Fruit fly (Drosophila melanogaster) whole organism, adult: ENCODE measurements around the gene CG12105.
A peak's percentile ranks its signal among the peaks of the same experiment; 100 is the strongest.

Source experiments
- CG11617 ChIP-seq: fragments of 200-800 bp; sonication (Bioruptor generic); optimal IDR thresholded peaks from 2 replicates; lab custom pipeline; 2017; ENCODE audit warnings: mild to moderate bottlenecking, missing biosample characterization, missing genetic modification reagents, missing genetic modification characterization
- CG12768 ChIP-seq: fragments of 200-800 bp; sonication (Bioruptor generic); optimal IDR thresholded peaks from 2 replicates; lab custom pipeline; 2017; ENCODE audit warnings: missing biosample characterization, missing genetic modification characterization, mild to moderate bottlenecking, moderate library complexity, missing genetic modification reagents
- CG14711 ChIP-seq: fragments of 200-800 bp; sonication (Bioruptor generic); optimal IDR thresholded peaks from 2 replicates; lab custom pipeline; 2018; ENCODE audit warnings: missing biosample characterization, mild to moderate bottlenecking, missing genetic modification characterization, moderate library complexity
- CG1620 ChIP-seq: fragments of 200-800 bp; sonication (Bioruptor generic); optimal IDR thresholded peaks from 2 replicates; lab custom pipeline; 2016; ENCODE audit warnings: missing biosample characterization, missing genetic modification characterization
- CG33017 ChIP-seq: fragments of 200-800 bp; sonication (Bioruptor generic); optimal IDR thresholded peaks from 2 replicates; lab custom pipeline; 2018; ENCODE audit warnings: missing biosample characterization, mild to moderate bottlenecking, missing genetic modification characterization, moderate library complexity
- CG5204 ChIP-seq: fragments of 200-800 bp; sonication (Bioruptor generic); optimal IDR thresholded peaks from 2 replicates; lab custom pipeline; 2016; ENCODE audit warnings: missing biosample characterization, missing genetic modification characterization
- CG7045 ChIP-seq: fragments of 200-800 bp; sonication (Bioruptor generic); optimal IDR thresholded peaks from 2 replicates; lab custom pipeline; 2017; ENCODE audit warnings: missing biosample characterization, mild to moderate bottlenecking, missing genetic modification characterization
- CG7101 ChIP-seq: fragments of 200-800 bp; sonication (Bioruptor generic); optimal IDR thresholded peaks from 2 replicates; lab custom pipeline; 2018; ENCODE audit warnings: missing biosample characterization, mild to moderate bottlenecking, missing genetic modification characterization, moderate library complexity
- Clk ChIP-seq: fragments of 200-800 bp; sonication (Bioruptor generic); optimal IDR thresholded peaks from 2 replicates; lab custom pipeline; 2017; ENCODE audit warnings: missing biosample characterization, missing genetic modification characterization
- Crg-1 ChIP-seq: fragments of 200-800 bp; sonication (Bioruptor generic); optimal IDR thresholded peaks from 2 replicates; lab custom pipeline; 2016; ENCODE audit warnings: missing biosample characterization, missing genetic modification characterization
- Hr96 ChIP-seq: fragments of 200-800 bp; sonication (Bioruptor generic); optimal IDR thresholded peaks from 2 replicates; lab custom pipeline; 2016; ENCODE audit warnings: missing biosample characterization, missing genetic modification characterization
- Mnt ChIP-seq: fragments of 200-800 bp; sonication (Bioruptor generic); optimal IDR thresholded peaks from 2 replicates; lab custom pipeline; 2016; ENCODE audit warnings: missing biosample characterization, mild to moderate bottlenecking, missing genetic modification characterization
- bab1 ChIP-seq: fragments of 200-800 bp; sonication (Bioruptor generic); optimal IDR thresholded peaks from 3 replicates; lab custom pipeline; 2019; ENCODE audit warnings: missing biosample characterization, mild to moderate bottlenecking, missing genetic modification characterization, moderate library complexity
- cic ChIP-seq: fragments of 200-800 bp; sonication (Bioruptor generic); optimal IDR thresholded peaks from 2 replicates; lab custom pipeline; 2017; ENCODE audit warnings: missing biosample characterization, mild to moderate bottlenecking, missing genetic modification characterization, moderate library complexity
- cnc ChIP-seq, 2 experiments: fragments of >200 bp; optimal IDR thresholded peaks; 2 replicates each; lab custom pipeline; 2017
- kay ChIP-seq: fragments of 200-800 bp; sonication (Bioruptor generic); peaks from one replicate; lab custom pipeline; 2016; ENCODE audit warnings: missing biosample characterization, missing genetic modification characterization, borderline replicate concordance
- ovo ChIP-seq: fragments of 200-800 bp; sonication (Bioruptor generic); optimal IDR thresholded peaks from 2 replicates; lab custom pipeline; 2016; ENCODE audit warnings: missing biosample characterization, missing genetic modification characterization
- pad ChIP-seq: fragments of 200-800 bp; sonication (Bioruptor generic); optimal IDR thresholded peaks from 3 replicates; lab custom pipeline; 2017; ENCODE audit warnings: missing biosample characterization, missing genetic modification characterization, mild to moderate bottlenecking, moderate library complexity, missing genetic modification reagents
- tj ChIP-seq: fragments of 200-800 bp; sonication (Bioruptor generic); optimal IDR thresholded peaks from 3 replicates; lab custom pipeline; 2017; ENCODE audit warnings: missing biosample characterization, mild to moderate bottlenecking, missing genetic modification characterization, moderate library complexity
- toe ChIP-seq: fragments of 200-800 bp; sonication (Bioruptor generic); optimal IDR thresholded peaks from 2 replicates; lab custom pipeline; 2016; ENCODE audit warnings: missing biosample characterization, missing genetic modification characterization

The CG12105 gene

DNA sequence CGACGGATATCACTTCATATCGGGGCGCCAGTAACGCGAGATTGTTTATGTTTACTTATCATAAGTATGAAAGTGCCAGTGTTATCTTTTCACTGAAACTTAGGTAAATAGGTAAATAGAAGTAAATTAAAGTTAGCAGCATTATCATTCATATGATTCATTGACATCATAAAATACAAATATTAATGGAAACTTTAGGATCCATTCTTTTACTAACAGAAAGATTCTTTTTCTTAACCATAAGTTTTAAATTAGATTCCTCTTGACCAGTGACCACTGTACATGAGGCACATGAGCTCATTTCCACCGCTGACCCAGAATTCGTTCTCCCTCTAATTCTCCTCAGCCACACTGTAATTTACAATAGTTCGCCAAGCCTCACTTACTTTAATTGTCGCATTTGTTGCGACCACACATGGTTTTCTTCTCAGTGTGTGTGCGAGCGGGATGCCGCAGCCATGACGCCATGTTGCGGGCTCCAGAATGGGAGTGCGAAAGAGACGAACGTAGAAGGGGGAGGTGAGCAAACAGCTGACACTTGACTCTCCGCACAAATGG, 37.1 kb downstream of the CG12105 start:
- peak; percentile 82 for TF ChIP-seq pad (GFP tag; lab: Kevin White, UChicago)
- TF ChIP-seq CG33017 (tag; lab: Kevin White, UChicago) = no peak

DNA sequence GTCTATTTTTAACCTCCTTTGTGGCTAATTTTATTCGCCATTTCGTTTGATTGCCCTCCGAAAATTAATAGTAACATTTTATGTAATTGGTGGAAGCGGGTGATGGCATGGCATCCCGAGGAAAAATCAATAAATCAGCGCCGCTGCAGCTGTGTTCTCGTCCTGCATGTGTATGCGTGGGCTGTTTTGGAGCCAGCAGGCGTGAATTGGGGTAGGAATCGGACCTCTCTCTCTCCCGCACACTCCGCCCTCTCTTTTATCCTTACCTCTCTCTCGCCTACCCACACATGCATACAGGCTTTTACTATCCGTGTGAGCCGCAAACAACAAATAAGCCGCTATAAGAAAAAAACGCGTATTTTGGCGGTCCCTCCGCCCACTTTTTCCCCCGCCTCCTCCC, 38.3 kb downstream of the CG12105 start:
- TF ChIP-seq pad (GFP tag; lab: Kevin White, UChicago) = peak; percentile 27
- no peak for TF ChIP-seq ovo (GFP tag; lab: Kevin White, UChicago)
- TF ChIP-seq Mnt = no peak
- TF ChIP-seq Hr96 = no peak
- TF ChIP-seq CG12768 (GFP tag; lab: Kevin White, UChicago) = no peak
- no peak for TF ChIP-seq CG5204
- TF ChIP-seq bab1 = no peak
- TF ChIP-seq tj (GFP tag; lab: Kevin White, UChicago) = no peak

DNA sequence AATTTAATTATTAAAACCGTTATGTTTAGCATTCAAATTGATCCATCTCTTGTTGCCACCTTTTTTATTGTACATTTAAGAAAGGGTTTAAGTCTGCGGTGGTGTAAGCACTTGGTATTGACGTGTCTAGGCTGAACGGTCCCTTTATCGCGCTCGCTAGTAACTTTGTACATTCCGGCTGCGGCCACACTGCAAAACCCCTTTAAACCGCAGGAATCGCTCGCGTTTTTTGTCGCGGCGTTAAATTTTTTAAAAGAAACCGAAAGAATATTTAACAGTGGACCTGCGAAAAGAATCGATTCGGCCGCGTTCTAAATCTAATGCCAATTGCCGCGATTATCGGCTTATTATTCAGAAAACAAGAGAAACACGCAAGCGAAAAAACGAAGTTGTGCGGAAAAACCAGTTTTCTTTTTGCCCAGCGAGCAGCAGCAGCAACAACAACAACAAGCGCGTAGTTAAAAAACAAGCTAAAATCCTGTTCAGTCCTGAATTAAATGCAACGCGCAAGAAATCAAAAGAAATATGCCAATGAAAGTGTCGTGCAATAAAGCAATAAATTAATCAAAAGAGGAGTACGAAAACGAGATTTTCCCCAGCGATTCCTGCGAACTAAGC, 39.0 kb downstream of the CG12105 start, which contains the start of gene CG13917:
CG13917 (plus strand) TSS at position 211 of the 618 bp plus-strand sequence.
- peak; percentile 9 for TF ChIP-seq tj (GFP tag; lab: Kevin White, UChicago)
- peak; percentile 65 for TF ChIP-seq bab1
- peak; percentile 71 for TF ChIP-seq pad (GFP tag; lab: Kevin White, UChicago)
- no peak for TF ChIP-seq toe (GFP tag; lab: Kevin White, UChicago)

DNA sequence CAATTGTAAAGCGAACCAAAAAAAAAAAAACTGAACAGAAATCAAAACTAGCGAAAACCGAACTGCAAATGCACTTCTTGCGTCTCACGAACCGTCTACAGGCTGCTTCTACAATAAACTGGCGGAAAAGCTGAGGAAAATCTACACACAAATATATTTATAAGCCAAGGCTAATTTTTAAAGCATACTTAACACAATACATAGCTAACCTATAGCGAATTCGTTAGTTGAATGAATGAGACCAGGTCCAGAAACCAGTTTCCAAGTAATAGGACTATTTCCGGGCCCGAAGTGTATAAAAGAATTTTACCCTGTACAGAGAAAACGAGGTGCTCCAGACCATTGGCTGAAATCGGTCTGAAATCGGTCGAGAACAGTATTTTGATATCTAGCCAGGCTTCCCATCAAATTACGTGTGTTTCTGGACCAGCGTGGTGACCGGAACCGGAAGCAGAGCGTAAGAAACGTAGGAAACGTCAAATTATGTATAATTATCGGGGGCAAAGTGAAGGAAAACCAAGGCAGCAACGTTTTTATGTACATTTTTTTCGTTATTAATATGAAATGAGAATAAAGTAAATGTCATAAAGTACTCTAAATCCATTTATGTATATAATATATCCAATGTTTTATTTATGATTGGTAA, 39.7 kb downstream of the CG12105 start:
- TF ChIP-seq CG33017 (tag; lab: Kevin White, UChicago) = no peak
- TF ChIP-seq CG14711 (tag; lab: Kevin White, UChicago) = no peak
- no peak for TF ChIP-seq CG11617 (GFP tag; lab: Kevin White, UChicago)
- no peak for TF ChIP-seq Clk (GFP tag; lab: Kevin White, UChicago)

DNA sequence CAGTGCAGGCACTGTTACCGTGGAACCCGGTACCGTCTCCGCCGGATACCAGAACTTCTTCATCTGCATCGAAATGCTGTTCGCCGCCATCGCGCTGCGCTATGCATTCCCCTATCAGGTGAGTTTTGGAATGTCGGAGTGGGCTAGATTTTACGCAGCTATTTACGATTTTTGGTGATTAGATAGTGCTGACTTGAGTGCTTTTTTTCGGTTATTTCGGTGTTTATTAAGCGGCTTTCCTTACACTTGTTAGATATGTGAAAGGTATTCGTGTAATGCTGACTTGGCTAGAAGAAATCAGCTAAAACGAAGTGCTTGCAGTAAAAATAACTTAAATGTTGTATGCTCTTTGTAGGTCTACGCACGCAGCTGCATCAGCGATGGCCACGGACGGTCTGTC, 42.4 kb downstream of the CG12105 start:
- no peak for TF ChIP-seq kay (GFP tag; lab: Kevin White, UChicago)
- no peak for TF ChIP-seq CG11617 (GFP tag; lab: Kevin White, UChicago)
- no peak for TF ChIP-seq Crg-1
- no peak for TF ChIP-seq Clk (GFP tag; lab: Kevin White, UChicago)
- TF ChIP-seq cnc (optimal IDR thresholded peaks at IDR 0.05; lab: Kevin White, UChicago) = no peak
- TF ChIP-seq CG1620 = no peak
- no peak for TF ChIP-seq pad (GFP tag; lab: Kevin White, UChicago)
- no peak for TF ChIP-seq ovo (GFP tag; lab: Kevin White, UChicago)
- TF ChIP-seq toe (GFP tag; lab: Kevin White, UChicago) = no peak
- no peak for TF ChIP-seq CG14711 (tag; lab: Kevin White, UChicago)
- TF ChIP-seq CG5204 = no peak
- no peak for TF ChIP-seq CG33017 (tag; lab: Kevin White, UChicago)
- TF ChIP-seq CG7045 (GFP tag; lab: Kevin White, UChicago) = no peak
- TF ChIP-seq CG12768 (GFP tag; lab: Kevin White, UChicago) = no peak
- TF ChIP-seq cic = no peak
- TF ChIP-seq CG7101 (tag; lab: Kevin White, UChicago) = no peak
- TF ChIP-seq Hr96 = no peak

DNA sequence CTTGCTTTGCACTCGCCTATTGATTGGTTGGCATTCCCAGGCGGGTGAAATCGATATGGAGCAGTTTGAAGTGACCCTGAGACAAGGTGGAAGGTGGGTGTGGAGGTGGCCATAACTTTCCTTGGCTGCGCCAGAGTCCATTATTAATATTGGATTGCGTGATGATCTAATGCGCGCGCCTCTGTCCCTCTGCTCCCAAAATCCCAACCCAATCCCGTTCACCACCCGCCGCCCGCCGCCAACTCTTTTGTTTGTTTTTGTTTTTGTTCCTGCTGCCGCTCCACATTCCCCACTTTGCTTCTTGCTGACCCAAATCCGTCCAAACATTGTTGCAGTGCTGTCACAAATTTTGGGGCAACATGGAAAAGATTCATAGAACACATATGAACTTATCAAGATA, 44.5 kb downstream of the CG12105 start:
- TF ChIP-seq cic (no peak), CG7101 (tag; lab: Kevin White, UChicago) (no peak), bab1 (no peak), Crg-1 (no peak), CG11617 (GFP tag; lab: Kevin White, UChicago) (no peak), CG7045 (GFP tag; lab: Kevin White, UChicago) (no peak), toe (GFP tag; lab: Kevin White, UChicago) (no peak), ovo (GFP tag; lab: Kevin White, UChicago) (no peak), cnc (optimal IDR thresholded peaks at IDR 0.05; lab: Kevin White, UChicago) (no peak), Mnt (no peak), Clk (GFP tag; lab: Kevin White, UChicago) (no peak), tj (GFP tag; lab: Kevin White, UChicago) (peak; percentile 1), CG33017 (tag; lab: Kevin White, UChicago) (no peak), kay (GFP tag; lab: Kevin White, UChicago) (peak; percentile 45)

DNA sequence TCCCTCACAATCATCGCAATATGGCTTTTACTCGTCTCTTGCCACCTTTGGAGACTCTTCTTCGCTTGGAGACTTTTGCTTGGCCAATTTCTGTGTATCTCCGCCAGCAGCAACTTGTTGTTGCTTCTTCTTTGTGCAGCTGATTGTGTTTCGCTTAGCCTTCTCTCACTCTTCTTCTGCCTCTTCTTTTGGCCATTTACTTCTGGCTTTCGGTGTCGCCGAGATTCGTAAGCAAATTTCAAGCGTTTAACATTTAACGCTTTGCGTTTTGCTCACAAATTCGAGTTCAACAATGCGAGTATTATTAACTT, 45.7 kb downstream of the CG12105 start:
- TF ChIP-seq CG33017 (tag; lab: Kevin White, UChicago) (no peak), CG1620 (no peak), Hr96 (no peak), CG12768 (GFP tag; lab: Kevin White, UChicago) (no peak), ovo (GFP tag; lab: Kevin White, UChicago) (no peak), cnc (optimal IDR thresholded peaks at IDR 0.05; lab: Kevin White, UChicago) (no peak), tj (GFP tag; lab: Kevin White, UChicago) (peak; percentile 59), Mnt (no peak), bab1 (peak; percentile 9), CG7101 (tag; lab: Kevin White, UChicago) (no peak)
